Fruit fly (Drosophila melanogaster) whole organism, embryonic: ENCODE measurements around the gene CG8460.

Experiments used
- B-H2 ChIP-seq: fragments of 200-800 bp; sonication (Bioruptor generic); optimal IDR thresholded peaks from 2 replicates; lab custom pipeline; 2018; ENCODE audit warnings: missing biosample characterization, mild to moderate bottlenecking, missing genetic modification characterization
- C15 ChIP-seq: fragments of 200-800 bp; sonication (Bioruptor generic); IDR thresholded peaks from 3 replicates; pipeline ENCODE4 v1.3.6; 2022; ENCODE audit warnings: missing biosample characterization, missing genetic modification characterization
- CG10462 ChIP-seq: fragments of 200-800 bp; sonication (Bioruptor generic); optimal IDR thresholded peaks from 2 replicates; lab custom pipeline; 2016; ENCODE audit warnings: missing biosample characterization, missing genetic modification characterization
- CG11085 ChIP-seq: fragments of 200-800 bp; sonication (Bioruptor generic); IDR thresholded peaks from 2 replicates; pipeline ENCODE4 v1.3.6; 2022; ENCODE audit warnings: missing biosample characterization, missing genetic modification characterization
- CG11456 ChIP-seq: fragments of 200-800 bp; sonication (Bioruptor generic); IDR thresholded peaks from 3 replicates; pipeline ENCODE4 v1.3.6; 2022; ENCODE audit warnings: missing biosample characterization, missing genetic modification characterization
- CG12155 ChIP-seq: fragments of 200-800 bp; sonication (Bioruptor generic); optimal IDR thresholded peaks from 3 replicates; lab custom pipeline; 2016; ENCODE audit warnings: missing biosample characterization, missing genetic modification characterization
- CG12219 ChIP-seq: fragments of 200-800 bp; sonication (Bioruptor generic); optimal IDR thresholded peaks from 3 replicates; lab custom pipeline; 2018; ENCODE audit warnings: missing biosample characterization, mild to moderate bottlenecking, missing genetic modification characterization
- CG13296 ChIP-seq: fragments of 200-800 bp; sonication (Bioruptor generic); optimal IDR thresholded peaks from 3 replicates; lab custom pipeline; 2018; ENCODE audit warnings: missing biosample characterization, mild to moderate bottlenecking, missing genetic modification characterization
- CG13894 ChIP-seq: fragments of 200-800 bp; sonication (Bioruptor generic); optimal IDR thresholded peaks from 3 replicates; lab custom pipeline; 2018; ENCODE audit warnings: missing biosample characterization, mild to moderate bottlenecking, missing genetic modification characterization, moderate library complexity
- CG14667 ChIP-seq: fragments of 200-800 bp; sonication (Bioruptor generic); IDR thresholded peaks from 2 replicates; pipeline ENCODE4 v1.3.6; 2022; ENCODE audit warnings: missing biosample characterization, missing genetic modification characterization
- CG15073 ChIP-seq: fragments of 200-800 bp; sonication (Bioruptor generic); optimal IDR thresholded peaks from 2 replicates; lab custom pipeline; 2016; ENCODE audit warnings: missing biosample characterization, missing genetic modification characterization
- CG15514 ChIP-seq: fragments of 200-800 bp; sonication (Bioruptor generic); optimal IDR thresholded peaks from 3 replicates; lab custom pipeline; 2017; ENCODE audit warnings: missing biosample characterization, missing genetic modification characterization, mild to moderate bottlenecking, moderate library complexity, missing genetic modification reagents
- CG17359 ChIP-seq: fragments of 200-800 bp; sonication (Bioruptor generic); optimal IDR thresholded peaks from 3 replicates; lab custom pipeline; 2018; ENCODE audit warnings: missing biosample characterization, mild to moderate bottlenecking, missing genetic modification characterization, moderate library complexity
- CG2116 ChIP-seq: fragments of 200-800 bp; sonication (Bioruptor generic); optimal IDR thresholded peaks from 3 replicates; lab custom pipeline; 2018; ENCODE audit warnings: missing biosample characterization, mild to moderate bottlenecking, missing genetic modification characterization
- CG2678 ChIP-seq: fragments of 200-800 bp; sonication (Bioruptor generic); optimal IDR thresholded peaks from 3 replicates; lab custom pipeline; 2019; ENCODE audit warnings: missing biosample characterization, mild to moderate bottlenecking, missing genetic modification characterization, moderate library complexity
- CG3163 ChIP-seq: fragments of 200-800 bp; sonication (Bioruptor generic); optimal IDR thresholded peaks from 3 replicates; lab custom pipeline; 2016; ENCODE audit warnings: missing biosample characterization, missing genetic modification characterization
- CG32772 ChIP-seq: fragments of 200-800 bp; sonication (Bioruptor generic); IDR thresholded peaks from 2 replicates; pipeline ENCODE4 v1.3.6; 2022; ENCODE audit warnings: missing biosample characterization, missing genetic modification characterization
- CG3407 ChIP-seq: fragments of 200-800 bp; sonication (Bioruptor generic); optimal IDR thresholded peaks from 2 replicates; lab custom pipeline; 2018; ENCODE audit warnings: missing biosample characterization, mild to moderate bottlenecking, missing genetic modification characterization
- CG8765 ChIP-seq: fragments of 200-800 bp; sonication (Bioruptor generic); IDR thresholded peaks from 2 replicates; pipeline ENCODE4 v1.3.6; 2022; ENCODE audit warnings: missing biosample characterization, missing genetic modification characterization
- Chrac-16 ChIP-seq: fragments of 200-800 bp; sonication (Bioruptor generic); optimal IDR thresholded peaks from 3 replicates; lab custom pipeline; 2016; ENCODE audit warnings: missing biosample characterization, missing genetic modification characterization
- CoRest ChIP-seq: fragments of 200-800 bp; sonication (Bioruptor generic); optimal IDR thresholded peaks from 3 replicates; lab custom pipeline; 2018; ENCODE audit warnings: missing biosample characterization, mild to moderate bottlenecking, missing genetic modification characterization, moderate library complexity
- Dad ChIP-seq: fragments of 200-800 bp; sonication (Bioruptor generic); optimal IDR thresholded peaks from 3 replicates; lab custom pipeline; 2016; ENCODE audit warnings: missing biosample characterization, missing genetic modification characterization
- Dip3 ChIP-seq: fragments of 200-800 bp; sonication (Bioruptor generic); optimal IDR thresholded peaks from 3 replicates; lab custom pipeline; 2016; ENCODE audit warnings: missing biosample characterization, missing genetic modification characterization
- Doc3 ChIP-seq: fragments of 200-800 bp; sonication (Bioruptor generic); IDR thresholded peaks from 3 replicates; pipeline ENCODE4 v1.3.6; 2022; ENCODE audit warnings: missing biosample characterization, missing genetic modification characterization; ENCODE audit not compliant: partially characterized antibody
- Drgx ChIP-seq: fragments of 200-800 bp; sonication (Bioruptor generic); IDR thresholded peaks from 2 replicates; pipeline ENCODE4 v1.3.6; 2022; ENCODE audit warnings: missing biosample characterization, missing genetic modification characterization
- HHEX ChIP-seq: fragments of 200-800 bp; sonication (Bioruptor generic); optimal IDR thresholded peaks from 3 replicates; lab custom pipeline; 2017; ENCODE audit warnings: missing biosample characterization, mild to moderate bottlenecking, missing genetic modification characterization, missing genetic modification reagents
- Hey ChIP-seq: fragments of 200-800 bp; sonication (Bioruptor generic); optimal IDR thresholded peaks from 3 replicates; lab custom pipeline; 2018; ENCODE audit warnings: missing biosample characterization, mild to moderate bottlenecking, missing genetic modification characterization
- MESR4 ChIP-seq: fragments of 200-800 bp; sonication (Bioruptor generic); optimal IDR thresholded peaks from 2 replicates; lab custom pipeline; 2018; ENCODE audit warnings: missing biosample characterization, mild to moderate bottlenecking, missing genetic modification characterization, moderate library complexity
- Med ChIP-seq: fragments of 200-800 bp; sonication (Bioruptor generic); peaks from one replicate; lab custom pipeline; 2016; ENCODE audit warnings: missing biosample characterization, missing genetic modification characterization, mild to moderate bottlenecking, inconsistent platforms, moderate library complexity
- Nf-YC ChIP-seq: fragments of 200-800 bp; optimal IDR thresholded peaks from 3 replicates; lab custom pipeline; 2019; ENCODE audit warnings: missing biosample characterization, mild to moderate bottlenecking, missing genetic modification characterization, moderate library complexity
- NfI ChIP-seq: fragments of 200-800 bp; sonication (Bioruptor generic); optimal IDR thresholded peaks from 3 replicates; lab custom pipeline; 2018; ENCODE audit warnings: missing biosample characterization, mild to moderate bottlenecking, missing genetic modification characterization, moderate library complexity
- Poxn ChIP-seq: fragments of 200-800 bp; sonication (Bioruptor generic); IDR thresholded peaks from 2 replicates; pipeline ENCODE4 v1.3.6; 2022; ENCODE audit warnings: missing biosample characterization, missing genetic modification characterization
- YL-1 ChIP-seq: fragments of 200-800 bp; sonication (Bioruptor generic); optimal IDR thresholded peaks from 3 replicates; lab custom pipeline; 2017; ENCODE audit warnings: missing biosample characterization, mild to moderate bottlenecking, missing genetic modification characterization
- amos ChIP-seq: fragments of 200-800 bp; sonication (Bioruptor generic); IDR thresholded peaks from 2 replicates; pipeline ENCODE4 v1.3.6; 2022; ENCODE audit warnings: missing biosample characterization, missing genetic modification characterization; ENCODE audit not compliant: partially characterized antibody
- bbx ChIP-seq: fragments of 200-800 bp; sonication (Bioruptor generic); IDR thresholded peaks from 2 replicates; pipeline ENCODE4 v1.3.6; 2022; ENCODE audit warnings: missing biosample characterization, missing genetic modification characterization; ENCODE audit not compliant: partially characterized antibody
- br ChIP-seq: fragments of >200 bp; optimal IDR thresholded peaks from 2 replicates; lab custom pipeline; 2017
- cwo ChIP-seq: fragments of 200-800 bp; sonication (Bioruptor generic); optimal IDR thresholded peaks from 3 replicates; lab custom pipeline; 2017; ENCODE audit warnings: missing biosample characterization, missing genetic modification characterization, mild to moderate bottlenecking, moderate library complexity, missing genetic modification reagents
- ems ChIP-seq: fragments of 200-800 bp; sonication (Bioruptor generic); optimal IDR thresholded peaks from 3 replicates; lab custom pipeline; 2016; ENCODE audit warnings: missing biosample characterization, missing genetic modification characterization
- exex ChIP-seq: fragments of 200-800 bp; sonication (Bioruptor generic); optimal IDR thresholded peaks from 4 replicates; lab custom pipeline; 2018; ENCODE audit warnings: missing biosample characterization, mild to moderate bottlenecking, missing genetic modification characterization, moderate library complexity
- fd64A ChIP-seq: fragments of 200-800 bp; sonication (Bioruptor generic); optimal IDR thresholded peaks from 3 replicates; lab custom pipeline; 2018; ENCODE audit warnings: missing biosample characterization, mild to moderate bottlenecking, missing genetic modification characterization
- gem ChIP-seq: fragments of 200-800 bp; sonication (Bioruptor generic); optimal IDR thresholded peaks from 2 replicates; lab custom pipeline; 2019; ENCODE audit warnings: missing biosample characterization, mild to moderate bottlenecking, missing genetic modification characterization, moderate library complexity
- jigr1 ChIP-seq: fragments of 200-800 bp; sonication (Bioruptor generic); IDR thresholded peaks from 3 replicates; pipeline ENCODE4 v1.3.6; 2022; ENCODE audit warnings: missing biosample characterization, missing genetic modification characterization
- nom ChIP-seq: fragments of 200-800 bp; sonication (Bioruptor generic); optimal IDR thresholded peaks from 2 replicates; lab custom pipeline; 2017; ENCODE audit warnings: missing biosample characterization, missing genetic modification characterization, mild to moderate bottlenecking, moderate library complexity, missing genetic modification reagents
- onecut ChIP-seq: fragments of 200-800 bp; sonication (Bioruptor generic); IDR thresholded peaks from 2 replicates; pipeline ENCODE4 v1.3.6; 2022; ENCODE audit warnings: missing biosample characterization, missing genetic modification characterization
- pnt ChIP-seq: fragments of 200-800 bp; sonication (Bioruptor generic); optimal IDR thresholded peaks from 3 replicates; lab custom pipeline; 2016; ENCODE audit warnings: missing biosample characterization, missing genetic modification characterization
- rib ChIP-seq: fragments of 200-800 bp; sonication (Bioruptor generic); IDR thresholded peaks from 2 replicates; pipeline ENCODE4 v1.3.6; 2022; ENCODE audit warnings: missing biosample characterization, missing genetic modification characterization
- so ChIP-seq: fragments of 200-800 bp; sonication (Bioruptor generic); IDR thresholded peaks from 3 replicates; pipeline ENCODE4 v1.3.6; 2022; ENCODE audit warnings: missing biosample characterization, missing genetic modification characterization
- tgo ChIP-seq: fragments of 200-800 bp; sonication (Bioruptor generic); IDR thresholded peaks from 3 replicates; pipeline ENCODE4 v1.3.6; 2022; ENCODE audit warnings: missing biosample characterization, missing genetic modification characterization
- wdn ChIP-seq: fragments of 200-800 bp; sonication (Bioruptor generic); IDR thresholded peaks from 2 replicates; pipeline ENCODE4 v1.3.6; 2022; ENCODE audit warnings: missing biosample characterization, missing genetic modification characterization
- yki ChIP-seq: fragments of >200 bp; optimal IDR thresholded peaks from 3 replicates; lab custom pipeline; 2018

Gene CG8460

dm6 chr2L:8198757-8199156 lies 1.8 kb downstream of the CG8460 start, which contains the start of gene PGAP5 (continued):
- TF ChIP-seq NfI (GFP tag; lab: Kevin White, UChicago), result no peak
- no peak for TF ChIP-seq CG3163 (GFP tag; lab: Kevin White, UChicago)
- TF ChIP-seq YL-1 (GFP tag; lab: Kevin White, UChicago), result peak; percentile 29
- TF ChIP-seq CG32772 (GFP tag; lab: Robert Waterston, UW), result no peak
- TF ChIP-seq br, result no peak
- TF ChIP-seq onecut (GFP tag; lab: Robert Waterston, UW), result no peak
- no peak for TF ChIP-seq Chrac-16 (GFP tag; lab: Kevin White, UChicago)
- TF ChIP-seq ems (GFP tag; lab: Kevin White, UChicago), result peak; percentile 16
- no peak for TF ChIP-seq CG12219 (GFP tag; lab: Kevin White, UChicago)
- TF ChIP-seq yki, result no peak
- no peak for TF ChIP-seq Dip3 (GFP tag; lab: Kevin White, UChicago)
- TF ChIP-seq amos (GFP tag; lab: Robert Waterston, UW), result peak; percentile 97
- peak; percentile 29 for TF ChIP-seq CG12155
- no peak for TF ChIP-seq rib (GFP tag; lab: Robert Waterston, UW)
- TF ChIP-seq CG15073 (GFP tag; lab: Kevin White, UChicago), result no peak
- no peak for TF ChIP-seq CG11085 (GFP tag; lab: Robert Waterston, UW)
- TF ChIP-seq jigr1 (GFP tag; lab: Robert Waterston, UW), result no peak
- TF ChIP-seq bbx (GFP tag; lab: Robert Waterston, UW), result peak; percentile 94
- no peak for TF ChIP-seq fd64A
- TF ChIP-seq CoRest (tag; lab: Kevin White, UChicago), result no peak
- TF ChIP-seq gem (tag; lab: Kevin White, UChicago), result no peak
- peak; percentile 56 for TF ChIP-seq CG2116 (GFP tag; lab: Kevin White, UChicago)
- no peak for TF ChIP-seq so (GFP tag; lab: Robert Waterston, UW)
- TF ChIP-seq MESR4 (GFP tag; lab: Kevin White, UChicago), result peak; percentile 47
- no peak for TF ChIP-seq cwo (GFP tag; lab: Kevin White, UChicago)

- TF ChIP-seq nom (GFP tag; lab: Kevin White, UChicago) (peak; percentile 69), CG11456 (GFP tag; lab: Robert Waterston, UW) (no peak)
Observed at dm6 chr2L:8202569-8202968, 5.6 kb downstream of the CG8460 start.

dm6 chr2L:8203748-8204147 lies 6.8 kb downstream of the CG8460 start:
- TF ChIP-seq CG2678, result peak; percentile 31
- TF ChIP-seq Drgx (GFP tag; lab: Robert Waterston, UW), result no peak
- peak; percentile 56 for TF ChIP-seq CG13894 (tag; lab: Kevin White, UChicago)
- no peak for TF ChIP-seq C15 (GFP tag; lab: Robert Waterston, UW)
- no peak for TF ChIP-seq CG14667 (GFP tag; lab: Robert Waterston, UW)
- TF ChIP-seq CG17359 (tag; lab: Kevin White, UChicago), result no peak
- no peak for TF ChIP-seq pnt (GFP tag; lab: Kevin White, UChicago)
- TF ChIP-seq Doc3 (GFP tag; lab: Robert Waterston, UW), result no peak
- TF ChIP-seq CG15514 (GFP tag; lab: Kevin White, UChicago), result no peak
- no peak for TF ChIP-seq Poxn (GFP tag; lab: Robert Waterston, UW)
- no peak for TF ChIP-seq so (GFP tag; lab: Robert Waterston, UW)
- TF ChIP-seq exex (tag; lab: Kevin White, UChicago), result peak; percentile 6
- peak; percentile 12 for TF ChIP-seq CG13296 (GFP tag; lab: Kevin White, UChicago)
- TF ChIP-seq Dad (GFP tag; lab: Kevin White, UChicago), result no peak
- peak; percentile 5 for TF ChIP-seq Med (GFP tag; lab: Kevin White, UChicago)
- no peak for TF ChIP-seq CG8765 (GFP tag; lab: Robert Waterston, UW)
- no peak for TF ChIP-seq tgo (GFP tag; lab: Robert Waterston, UW)
- no peak for TF ChIP-seq wdn (GFP tag; lab: Robert Waterston, UW)
- no peak for TF ChIP-seq Nf-YC (tag; lab: Kevin White, UChicago)
- peak; percentile 2 for TF ChIP-seq B-H2 (GFP tag; lab: Kevin White, UChicago)
- no peak for TF ChIP-seq Hey (tag; lab: Kevin White, UChicago)
- TF ChIP-seq CG3407, result no peak
- TF ChIP-seq HHEX, result no peak
- TF ChIP-seq CG10462 (GFP tag; lab: Kevin White, UChicago), result no peak
